Fruit fly (Drosophila melanogaster): Measurements from ENCODE around the gene Mcr.

Gene Mcr

dm6 chr2L:8126849-8127602, 44.2 kb upstream of the Mcr start, which contains the start of the genes CG12375 and CG8668 (continued):
- TF ChIP-seq Fer1 (GFP tag; optimal IDR thresholded peaks at IDR 0.05) (peak; percentile 5), chinmo (GFP tag; IDR thresholded peaks at IDR 0.05; ENCODE audit: partially characterized antibody) (0 out of 4 replicates have a peak, but pooled peaks have one; percentile 37), sr (GFP tag; IDR thresholded peaks at IDR 0.05) (0 out of 3 replicates have a peak, but pooled peaks have one; percentile 23), Optix (GFP tag; IDR thresholded peaks at IDR 0.05) (no peak), CG8765 (GFP tag; IDR thresholded peaks at IDR 0.05) (no peak), dm (GFP tag; optimal IDR thresholded peaks at IDR 0.05) (no peak), Sry-β (GFP tag; optimal IDR thresholded peaks at IDR 0.05) (no peak), Drgx (GFP tag; IDR thresholded peaks at IDR 0.05) (no peak), tup (GFP tag; optimal IDR thresholded peaks at IDR 0.05) (no peak), CG13287 (GFP tag; IDR thresholded peaks at IDR 0.05; ENCODE audit: partially characterized antibody) (peak; percentile 87), Antp (GFP tag; optimal IDR thresholded peaks at IDR 0.05) (no peak), Bgb (GFP tag; IDR thresholded peaks at IDR 0.05; ENCODE audit: partially characterized antibody) (peak; percentile 87), CG8089 (GFP tag; optimal IDR thresholded peaks at IDR 0.05) (no peak), CG6854 (GFP tag; optimal IDR thresholded peaks at IDR 0.05) (no peak), E2f1 (GFP tag; IDR thresholded peaks at IDR 0.05) (no peak), CG13296 (GFP tag; optimal IDR thresholded peaks at IDR 0.05) (peak; percentile 13), vnd (GFP tag; IDR thresholded peaks at IDR 0.05; ENCODE audit: partially characterized antibody) (peak; percentile 71), Spps (tag; optimal IDR thresholded peaks at IDR 0.05) (no peak), Xbp1 (GFP tag; optimal IDR thresholded peaks at IDR 0.05) (no peak), Six4 (GFP tag; optimal IDR thresholded peaks at IDR 0.05) (no peak), kay (GFP tag; optimal IDR thresholded peaks at IDR 0.05) (no peak), CG6654 (GFP tag; optimal IDR thresholded peaks at IDR 0.05) (no peak), CG11504 (tag; optimal IDR thresholded peaks at IDR 0.05) (no peak), Kr (GFP tag; optimal IDR thresholded peaks at IDR 0.05) (no peak), CG2129 (GFP tag; IDR thresholded peaks at IDR 0.05; ENCODE audit: partially characterized antibody) (peak; percentile 36), CG9797 (GFP tag; optimal IDR thresholded peaks at IDR 0.05) (peak; percentile 7), chm (GFP tag; IDR thresholded peaks at IDR 0.05) (peak; percentile 12; the same call in 1 of the 2 replicates), BEAF-32 (GFP tag; optimal IDR thresholded peaks at IDR 0.05) (peak; percentile 80), pum (GFP tag; optimal IDR thresholded peaks at IDR 0.05) (no peak), usp (GFP tag; optimal IDR thresholded peaks at IDR 0.05) (no peak), NK7.1 (GFP tag; optimal IDR thresholded peaks at IDR 0.05) (no peak), CG10565 (GFP tag; optimal IDR thresholded peaks at IDR 0.05) (no peak), ind (GFP tag; optimal IDR thresholded peaks at IDR 0.05) (no peak), lbe (GFP tag; optimal IDR thresholded peaks at IDR 0.05) (peak; percentile 22), CG15479 (GFP tag; optimal IDR thresholded peaks at IDR 0.05) (no peak), Xrp1 (GFP tag; IDR thresholded peaks at IDR 0.05) (no peak), sens (GFP tag) (peak; percentile 90), CG14710 (tag; optimal IDR thresholded peaks at IDR 0.05) (peak; percentile 40), CG17186 (GFP tag; optimal IDR thresholded peaks at IDR 0.05) (peak; percentile 18), Aef1 (GFP tag; IDR thresholded peaks at IDR 0.05) (no peak), CG12391 (tag; optimal IDR thresholded peaks at IDR 0.05) (no peak), CG11695 (GFP tag; IDR thresholded peaks at IDR 0.05) (0 out of 3 replicates have a peak, but pooled peaks have one; percentile 11), ken (GFP tag; IDR thresholded peaks at IDR 0.05) (no peak), HmgZ (tag; optimal IDR thresholded peaks at IDR 0.05) (peak; percentile 8), CG6791 (GFP tag; IDR thresholded peaks at IDR 0.05; ENCODE audit: partially characterized antibody) (peak; percentile 83), Awh (GFP tag; IDR thresholded peaks at IDR 0.05) (no peak), Rx (GFP tag; IDR thresholded peaks at IDR 0.05) (no peak), seq (GFP tag; IDR thresholded peaks at IDR 0.05) (no peak), CG9609 (GFP tag; optimal IDR thresholded peaks at IDR 0.05) (no peak), knrl (GFP tag; IDR thresholded peaks at IDR 0.05; ENCODE audit: partially characterized antibody) (peak; percentile 75)
